Worm (Caenorhabditis elegans) whole organism, L1 larva: Measurements from ENCODE around the gene cyn-4.

Experiments used
- alr-1 ChIP-seq: fragments of 200-800 bp; sonication (Bioruptor generic); optimal IDR thresholded peaks from 2 replicates; lab custom pipeline; 2018; ENCODE audit warnings: borderline replicate concordance, mild to moderate bottlenecking, missing genetic modification characterization, missing compliant biosample characterization
- elt-2 ChIP-seq: sonication (generic microtip); optimal IDR thresholded peaks from 2 replicates; lab custom pipeline; 2016; ENCODE audit warnings: missing genetic modification characterization, mild to moderate bottlenecking, inconsistent platforms, missing compliant biosample characterization, missing genetic modification reagents
- hlh-4 ChIP-seq: sonication (generic microtip); optimal IDR thresholded peaks from 2 replicates; lab custom pipeline; 2016; ENCODE audit warnings: mild to moderate bottlenecking, missing genetic modification characterization, missing compliant biosample characterization
- lin-13 ChIP-seq: fragments of 150-350 bp; optimal IDR thresholded peaks from 2 replicates; lab custom pipeline; 2014; ENCODE audit warnings: missing biosample characterization, missing genetic modification reagents, missing genetic modification characterization
- lir-3 ChIP-seq: sonication (generic microtip); optimal IDR thresholded peaks from 2 replicates; lab custom pipeline; 2016; ENCODE audit warnings: mild to moderate bottlenecking, missing genetic modification characterization, moderate library complexity, missing compliant biosample characterization; ENCODE audit not compliant: poor library complexity
- pqm-1 ChIP-seq: sonication (generic microtip); optimal IDR thresholded peaks from 3 replicates; lab custom pipeline; 2017; ENCODE audit warnings: missing biosample characterization, missing genetic modification characterization
- rnt-1 ChIP-seq: sonication (generic microtip); optimal IDR thresholded peaks from 2 replicates; lab custom pipeline; 2016; ENCODE audit warnings: mild to moderate bottlenecking, missing genetic modification characterization, moderate library complexity, missing compliant biosample characterization
- skn-1 ChIP-seq: fragments of 150-350 bp; optimal IDR thresholded peaks from 2 replicates; lab custom pipeline; 2014; ENCODE audit warnings: missing biosample characterization, missing genetic modification characterization
- unc-130 ChIP-seq: fragments of 150-350 bp; optimal IDR thresholded peaks from 2 replicates; lab custom pipeline; 2017; ENCODE audit warnings: missing biosample characterization, missing genetic modification characterization, inconsistent platforms
- ztf-4 ChIP-seq: fragments of 150-350 bp; optimal IDR thresholded peaks from 2 replicates; lab custom pipeline; 2014; ENCODE audit warnings: missing biosample characterization, missing genetic modification characterization

- TF ChIP-seq elt-2 (tag; lab: Kevin White, UChicago), result no peak
- TF ChIP-seq lin-13, result no peak
- TF ChIP-seq lir-3, result no peak
- TF ChIP-seq hlh-4 (tag; lab: Kevin White, UChicago), result no peak
- no peak for TF ChIP-seq ztf-4
- TF ChIP-seq rnt-1 (tag; lab: Kevin White, UChicago), result no peak
- TF ChIP-seq unc-130 (tag; lab: Kevin White, UChicago), result no peak
- TF ChIP-seq alr-1 (tag; lab: Kevin White, UChicago), result no peak
- no peak for TF ChIP-seq skn-1
- TF ChIP-seq pqm-1, result no peak
Observed at ce11 chrII:10859359-10859758, 13.1 kb downstream of the cyn-4 start.
